Worm (Caenorhabditis elegans) whole organism, early embryonic: ENCODE data around the gene cdh-3.

Experiments used
- B0310.2 ChIP-seq: sonication (generic microtip); optimal IDR thresholded peaks from 2 replicates; lab custom pipeline; 2016; ENCODE audit warnings: mild to moderate bottlenecking, missing genetic modification characterization, missing compliant biosample characterization
- flt-1 ChIP-seq: fragments of 200-800 bp; sonication (Bioruptor generic); IDR thresholded peaks from 2 replicates; pipeline ENCODE4 v1.3.6; 2022; ENCODE audit warnings: missing genetic modification characterization, missing compliant biosample characterization
- hmg-4 ChIP-seq: fragments of 200-800 bp; sonication (Bioruptor generic); optimal IDR thresholded peaks from 2 replicates; lab custom pipeline; 2018; ENCODE audit warnings: mild to moderate bottlenecking, missing genetic modification characterization, missing compliant biosample characterization
- hnd-1 ChIP-seq: sonication (generic microtip); optimal IDR thresholded peaks from 2 replicates; lab custom pipeline; 2016; ENCODE audit warnings: missing genetic modification characterization, missing compliant biosample characterization
- scrt-1 ChIP-seq: fragments of 200-800 bp; sonication (Bioruptor generic); IDR thresholded peaks from 2 replicates; pipeline ENCODE4 v1.3.6; 2022; ENCODE audit warnings: missing genetic modification characterization, missing compliant biosample characterization
- sea-1 ChIP-seq: fragments of 200-800 bp; sonication (Bioruptor generic); conservative IDR thresholded peaks from 2 replicates; pipeline ENCODE4 v1.3.6; 2022; ENCODE audit warnings: missing genetic modification characterization, missing compliant biosample characterization

DNA sequence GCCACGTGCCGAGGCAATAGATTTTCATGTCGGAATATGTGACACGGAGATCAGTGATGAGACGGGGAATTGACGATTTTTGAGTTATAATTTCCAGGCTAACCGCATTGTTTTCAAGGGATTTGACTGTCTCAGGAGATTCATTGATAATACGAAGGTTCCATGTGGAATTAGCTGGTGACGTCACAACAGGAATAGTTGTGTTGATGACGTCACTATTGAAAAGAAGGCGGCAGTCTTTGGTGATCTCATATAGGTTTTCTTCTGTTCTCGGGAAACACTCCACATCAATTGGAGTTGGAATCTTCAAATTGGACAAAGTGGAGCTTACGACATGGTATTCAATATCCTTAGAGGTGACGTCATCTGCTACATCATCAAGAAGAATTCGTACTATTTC, 11.1 kb downstream of the cdh-3 start:
- TF ChIP-seq flt-1 (GFP tag; lab: Robert Waterston, UW) = no peak
- no peak for TF ChIP-seq hmg-4 (GFP tag; lab: Kevin White, UChicago)
- TF ChIP-seq hnd-1 (tag; lab: Kevin White, UChicago) = no peak
- no peak for TF ChIP-seq scrt-1 (GFP tag; lab: Robert Waterston, UW)
- no peak for TF ChIP-seq sea-1 (GFP tag; lab: Robert Waterston, UW)
- TF ChIP-seq B0310.2 = no peak
